Fruit fly (Drosophila melanogaster): ENCODE measurements around the gene CG4053.

The CG4053 gene

dm6 chr3R:17151376-17152026 lies 19.5 kb upstream of the CG4053 start, which contains the start of gene CG5292 (continued):
- TF ChIP-seq CG12155 (GFP tag; optimal IDR thresholded peaks at IDR 0.05) (peak; percentile 34), CG12659 (GFP tag; optimal IDR thresholded peaks at IDR 0.05) (peak; percentile 69), dan (GFP tag; IDR thresholded peaks at IDR 0.05) (no peak), Hand (GFP tag; optimal IDR thresholded peaks at IDR 0.05) (no peak), croc (GFP tag; conservative IDR thresholded peaks at IDR 0.05) (peak; percentile 40; the same call in 2 of the 3 replicates), Fer3 (tag; optimal IDR thresholded peaks at IDR 0.05) (peak; percentile 34), CG7372 (GFP tag; IDR thresholded peaks at IDR 0.05) (0 out of 2 replicates have a peak, but pooled peaks have one; percentile 37), Ets65A (GFP tag) (peak; percentile 94), CG13123 (GFP tag; optimal IDR thresholded peaks at IDR 0.05) (no peak), ranshi (GFP tag; IDR thresholded peaks at IDR 0.05) (peak; percentile 51), CG3726 (GFP tag; IDR thresholded peaks at IDR 0.05) (0 out of 3 replicates have a peak, but pooled peaks have one; percentile 28), Med (GFP tag) (peak; percentile 91), CG11247 (GFP tag; IDR thresholded peaks at IDR 0.05) (peak; percentile 47; the same call in 1 of the 2 replicates), Dp (GFP tag; optimal IDR thresholded peaks at IDR 0.05) (peak; percentile 42), zfh2 (GFP tag; optimal IDR thresholded peaks at IDR 0.05) (peak; percentile 49), Xbp1 (GFP tag; optimal IDR thresholded peaks at IDR 0.05) (peak; percentile 64), otp (GFP tag; IDR thresholded peaks at IDR 0.05) (no peak), CG17829 (tag; optimal IDR thresholded peaks at IDR 0.05) (peak; percentile 67), CG7786 (GFP tag; optimal IDR thresholded peaks at IDR 0.05) (no peak), Taf1 (GFP tag; IDR thresholded peaks at IDR 0.05) (no peak), Jarid2 (GFP tag; optimal IDR thresholded peaks at IDR 0.05) (no peak), CG13296 (GFP tag; optimal IDR thresholded peaks at IDR 0.05) (no peak), inv (GFP tag; IDR thresholded peaks at IDR 0.05; ENCODE audit: partially characterized antibody) (peak; percentile 19; the same call in 1 of the 2 replicates), Mes4 (GFP tag; optimal IDR thresholded peaks at IDR 0.05) (no peak), so (GFP tag; IDR thresholded peaks at IDR 0.05) (peak; percentile 49; the same call in 1 of the 3 replicates), sima (GFP tag; optimal IDR thresholded peaks at IDR 0.05) (no peak), Pdp1 (GFP tag; optimal IDR thresholded peaks at IDR 0.05) (peak in 1 of 2 experiments; percentile 28), Awh (GFP tag; IDR thresholded peaks at IDR 0.05) (0 out of 2 replicates have a peak, but pooled peaks have one; percentile 43), Bgb (GFP tag; IDR thresholded peaks at IDR 0.05; ENCODE audit: partially characterized antibody) (peak; percentile 65; the same call in 1 of the 2 replicates), CG12744 (GFP tag; optimal IDR thresholded peaks at IDR 0.05) (no peak), lilli (GFP tag; optimal IDR thresholded peaks at IDR 0.05) (no peak), CG12071 (GFP tag; optimal IDR thresholded peaks at IDR 0.05) (no peak), Ets97D (GFP tag; optimal IDR thresholded peaks at IDR 0.05) (peak; percentile 49), corto (GFP tag; optimal IDR thresholded peaks at IDR 0.05) (no peak), TFAM (GFP tag; optimal IDR thresholded peaks at IDR 0.05) (no peak), chm (GFP tag; IDR thresholded peaks at IDR 0.05) (0 out of 2 replicates have a peak, but pooled peaks have one; percentile 8), dysf (GFP tag; IDR thresholded peaks at IDR 0.05) (peak; percentile 60; the same call in 2 of the 3 replicates), rib (GFP tag; IDR thresholded peaks at IDR 0.05) (peak; percentile 32; the same call in 1 of the 2 replicates), knrl (GFP tag; IDR thresholded peaks at IDR 0.05; ENCODE audit: partially characterized antibody) (peak; percentile 35; the same call in 1 of the 3 replicates), CG13624 (GFP tag; optimal IDR thresholded peaks at IDR 0.05) (no peak), NC2β (GFP tag; optimal IDR thresholded peaks at IDR 0.05) (peak; percentile 10), Doc2 (GFP tag; IDR thresholded peaks at IDR 0.05) (no peak), CG7556 (GFP tag; optimal IDR thresholded peaks at IDR 0.05) (peak; percentile 36), CG4820 (GFP tag; optimal IDR thresholded peaks at IDR 0.05) (peak; percentile 45), btn (GFP tag; optimal IDR thresholded peaks at IDR 0.05) (no peak), CG12299 (tag; optimal IDR thresholded peaks at IDR 0.05) (no peak), Sin3A (optimal IDR thresholded peaks at IDR 0.05) (peak; percentile 35), Doc3 (GFP tag; IDR thresholded peaks at IDR 0.05; ENCODE audit: partially characterized antibody) (peak; percentile 39; the same call in 1 of the 3 replicates), caup (GFP tag; optimal IDR thresholded peaks at IDR 0.05; ENCODE audit: severe bottlenecking) (peak; percentile 63)

All from whole organism, embryonic.